Worm (Caenorhabditis elegans) whole organism, L4 larva: ENCODE data around the gene nspc-18.

Experiments used
- F49E8.2 ChIP-seq: sonication (generic microtip); optimal IDR thresholded peaks from 2 replicates; lab custom pipeline; 2016; ENCODE audit warnings: missing compliant biosample characterization, mild to moderate bottlenecking, missing genetic modification characterization, borderline replicate concordance
- T26A8.4 ChIP-seq: fragments of 200-800 bp; sonication (Bioruptor generic); IDR thresholded peaks from 2 replicates; pipeline ENCODE4 v1.3.6; 2022; ENCODE audit warnings: missing genetic modification characterization, missing compliant biosample characterization
- ama-1 ChIP-seq: fragments of 150-350 bp; optimal IDR thresholded peaks from 2 replicates; lab custom pipeline; 2014; ENCODE audit warnings: inconsistent platforms, mixed read lengths
- nhr-25 ChIP-seq: sonication (generic microtip); optimal IDR thresholded peaks from 2 replicates; lab custom pipeline; 2017; ENCODE audit warnings: missing genetic modification characterization, mild to moderate bottlenecking, missing compliant biosample characterization, antibody characterized with exemption, moderate library complexity, borderline replicate concordance; ENCODE audit not compliant: insufficient read depth
- nhr-77 ChIP-seq: fragments of 150-350 bp; optimal IDR thresholded peaks from 2 replicates; lab custom pipeline; 2014; ENCODE audit warnings: missing biosample characterization, missing genetic modification characterization
- vab-7 ChIP-seq: fragments of 200-800 bp; sonication (Bioruptor generic); IDR thresholded peaks from 2 replicates; pipeline ENCODE4 v1.3.6; 2022; ENCODE audit warnings: missing genetic modification reagents, missing genetic modification characterization, missing compliant biosample characterization

DNA sequence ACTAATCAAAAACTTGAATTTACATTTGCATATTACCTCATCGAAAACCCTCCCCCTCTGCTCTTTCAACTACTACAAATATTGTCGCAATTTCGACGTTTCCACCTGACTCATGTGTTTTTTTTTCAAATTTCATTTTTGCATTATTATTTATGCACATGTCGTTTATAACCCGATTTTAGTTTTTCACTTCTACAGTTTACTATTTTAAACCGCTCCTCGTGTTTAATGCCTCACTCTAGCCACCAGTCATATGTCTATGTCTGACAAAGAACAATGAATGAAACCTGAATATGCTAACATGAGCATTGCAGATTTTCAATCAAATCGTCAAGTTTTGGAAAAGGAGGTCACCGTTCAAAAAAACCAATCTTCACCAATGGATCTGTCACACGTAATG lies 6.7 kb upstream of the nspc-18 start, which contains the start of gene T24C2.5:
- TF ChIP-seq vab-7 (GFP tag; lab: Robert Waterston, UW) (no peak), T26A8.4 (no peak), ama-1 (lab: Kevin White, UChicago) (no peak), nhr-77 (tag; lab: Kevin White, UChicago) (no peak), F49E8.2 (no peak), nhr-25 (tag; lab: Kevin White, UChicago) (no peak)
